Worm (Caenorhabditis elegans) whole organism, L1 larva: ENCODE data around the gene nmy-1.
"Not testable (repeated sequence)": the region's sequence is repeated elsewhere in the genome, so short reads cannot be mapped to it uniquely, and the experiment has no call there.

Experiments used
- C34B4.2 ChIP-seq: sonication (generic microtip); optimal IDR thresholded peaks from 2 replicates; lab custom pipeline; 2017; ENCODE audit warnings: mild to moderate bottlenecking, missing genetic modification characterization, missing compliant biosample characterization
- F16B12.6 ChIP-seq: fragments of 150-350 bp; optimal IDR thresholded peaks from 2 replicates; lab custom pipeline; 2014; ENCODE audit warnings: missing biosample characterization, missing genetic modification characterization
- Y116A8C.19 ChIP-seq: sonication (generic microtip); optimal IDR thresholded peaks from 2 replicates; lab custom pipeline; 2016; ENCODE audit warnings: missing compliant biosample characterization, missing genetic modification characterization, borderline replicate concordance
- alr-1 ChIP-seq: fragments of 200-800 bp; sonication (Bioruptor generic); optimal IDR thresholded peaks from 2 replicates; lab custom pipeline; 2018; ENCODE audit warnings: borderline replicate concordance, mild to moderate bottlenecking, missing genetic modification characterization, missing compliant biosample characterization
- aly-2 ChIP-seq: fragments of 150-350 bp; optimal IDR thresholded peaks from 2 replicates; lab custom pipeline; 2014; ENCODE audit warnings: missing biosample characterization, missing genetic modification characterization
- blmp-1 ChIP-seq: fragments of 150-350 bp; optimal IDR thresholded peaks from 2 replicates; lab custom pipeline; 2014; ENCODE audit warnings: missing biosample characterization, missing genetic modification characterization
- ceh-63 ChIP-seq: fragments of 200-800 bp; sonication (Bioruptor generic); optimal IDR thresholded peaks from 2 replicates; lab custom pipeline; 2018; ENCODE audit warnings: mild to moderate bottlenecking, missing genetic modification characterization, missing compliant biosample characterization
- ceh-90 ChIP-seq: sonication (generic microtip); optimal IDR thresholded peaks from 2 replicates; lab custom pipeline; 2016; ENCODE audit warnings: missing genetic modification characterization, missing compliant biosample characterization
- ces-1 ChIP-seq: fragments of 150-350 bp; optimal IDR thresholded peaks from 2 replicates; lab custom pipeline; 2014; ENCODE audit warnings: missing biosample characterization, missing genetic modification reagents, missing genetic modification characterization
- dsc-1 ChIP-seq: sonication (generic microtip); optimal IDR thresholded peaks from 2 replicates; lab custom pipeline; 2016; ENCODE audit warnings: mild to moderate bottlenecking, missing genetic modification characterization, missing compliant biosample characterization
- efl-1 ChIP-seq, 4 experiments: fragments of 150-350 bp; optimal IDR thresholded peaks in 3 of 4; peaks in 1 of 4; 1 replicate in 1 of 4; 2 replicates in 3 of 4; lab custom pipeline; 2014; ENCODE audit warnings: missing biosample characterization in 2 of 4, missing genetic modification characterization in 2 of 4, missing genetic modification reagents in 2 of 4
- egl-13 ChIP-seq: sonication (generic microtip); optimal IDR thresholded peaks from 2 replicates; lab custom pipeline; 2016; ENCODE audit warnings: missing genotype, missing genetic modification reagents, missing genetic modification characterization, missing compliant biosample characterization
- elt-3 ChIP-seq, 6 experiments: fragments of 150-350 bp in 1 of 6; sonication (generic microtip); optimal IDR thresholded peaks; 2 replicates each; lab custom pipeline; 2017 to 2018; ENCODE audit warnings: missing biosample characterization in 6 of 6, missing genetic modification characterization in 6 of 6, inconsistent platforms in 1 of 6
- fos-1 ChIP-seq: fragments of 150-350 bp; optimal IDR thresholded peaks from 2 replicates; lab custom pipeline; 2014; ENCODE audit warnings: missing biosample characterization, missing genetic modification characterization
- grh-1 ChIP-seq: fragments of 200-800 bp; sonication (Bioruptor generic); IDR thresholded peaks from 2 replicates; pipeline ENCODE4 v1.3.6; 2022; ENCODE audit warnings: missing genetic modification reagents, missing genetic modification characterization, missing compliant biosample characterization
- irx-1 ChIP-seq: sonication (generic microtip); optimal IDR thresholded peaks from 2 replicates; lab custom pipeline; 2016; ENCODE audit warnings: missing genetic modification characterization, missing compliant biosample characterization
- lin-14 ChIP-seq: fragments of 200-800 bp; sonication (Bioruptor generic); optimal IDR thresholded peaks from 2 replicates; lab custom pipeline; 2018; ENCODE audit warnings: mild to moderate bottlenecking, missing genetic modification characterization, moderate library complexity, missing compliant biosample characterization
- lin-15B ChIP-seq: fragments of 150-350 bp; sonication (generic microtip); optimal IDR thresholded peaks from 3 replicates; lab custom pipeline; 2014; ENCODE audit warnings: missing biosample characterization, missing genetic modification characterization
- lin-35 ChIP-seq, 2 experiments: fragments of 150-350 bp; optimal IDR thresholded peaks; 2 replicates each; lab custom pipeline; 2014; ENCODE audit warnings: missing biosample characterization in 2 of 2, missing genetic modification characterization in 2 of 2, missing genetic modification reagents in 2 of 2
- lin-39 ChIP-seq: fragments of 150-350 bp; optimal IDR thresholded peaks from 2 replicates; lab custom pipeline; 2014; ENCODE audit warnings: missing biosample characterization, missing genetic modification reagents, missing genetic modification characterization
- lir-3 ChIP-seq: sonication (generic microtip); optimal IDR thresholded peaks from 2 replicates; lab custom pipeline; 2016; ENCODE audit warnings: mild to moderate bottlenecking, missing genetic modification characterization, moderate library complexity, missing compliant biosample characterization; ENCODE audit not compliant: poor library complexity
- lsy-2 ChIP-seq, 2 experiments: fragments of 150-350 bp; optimal IDR thresholded peaks; 2 replicates each; lab custom pipeline; 2014; ENCODE audit warnings: missing biosample characterization in 2 of 2, missing genetic modification characterization in 2 of 2
- mab-9 ChIP-seq: fragments of 200-800 bp; sonication (Bioruptor generic); IDR thresholded peaks from 2 replicates; pipeline ENCODE4 v1.3.6; 2022; ENCODE audit warnings: missing genetic modification reagents, missing genetic modification characterization, missing compliant biosample characterization
- mdl-1 ChIP-seq, 2 experiments: fragments of 150-350 bp; optimal IDR thresholded peaks; 2 replicates each; lab custom pipeline; 2014 to 2017; ENCODE audit warnings: missing biosample characterization in 2 of 2, missing genetic modification characterization in 2 of 2, inconsistent platforms in 1 of 2
- mef-2 ChIP-seq: fragments of 150-350 bp; optimal IDR thresholded peaks from 2 replicates; lab custom pipeline; 2014; ENCODE audit warnings: missing biosample characterization, missing genetic modification characterization
- nhr-19 ChIP-seq: fragments of 200-800 bp; sonication (Bioruptor generic); conservative IDR thresholded peaks from 2 replicates; pipeline ENCODE4 v1.3.6; 2022; ENCODE audit warnings: missing genetic modification characterization, missing compliant biosample characterization
- nhr-20 ChIP-seq: sonication (generic microtip); optimal IDR thresholded peaks from 2 replicates; lab custom pipeline; 2016; ENCODE audit warnings: mild to moderate bottlenecking, missing genetic modification characterization, missing compliant biosample characterization
- nhr-28 ChIP-seq: fragments of 150-350 bp; optimal IDR thresholded peaks from 2 replicates; lab custom pipeline; 2014; ENCODE audit warnings: missing biosample characterization, missing genetic modification characterization
- nhr-47 ChIP-seq: sonication (generic microtip); optimal IDR thresholded peaks from 2 replicates; lab custom pipeline; 2016; ENCODE audit warnings: mild to moderate bottlenecking, missing genetic modification characterization, moderate library complexity, missing compliant biosample characterization
- nhr-71 ChIP-seq: sonication (generic microtip); optimal IDR thresholded peaks from 2 replicates; lab custom pipeline; 2016; ENCODE audit warnings: mild to moderate bottlenecking, missing genetic modification characterization, moderate library complexity, missing compliant biosample characterization
- nhr-77 ChIP-seq: fragments of 150-350 bp; optimal IDR thresholded peaks from 2 replicates; lab custom pipeline; 2014; ENCODE audit warnings: missing biosample characterization, missing genetic modification characterization
- nhr-85 ChIP-seq: sonication (generic microtip); peaks from one replicate; lab custom pipeline; 2016; ENCODE audit warnings: missing genetic modification characterization, inconsistent platforms, missing compliant biosample characterization
- nhr-90 ChIP-seq: sonication (generic microtip); optimal IDR thresholded peaks from 2 replicates; lab custom pipeline; 2016; ENCODE audit warnings: mild to moderate bottlenecking, missing genetic modification characterization, missing compliant biosample characterization; ENCODE audit not compliant: poor library complexity
- pqm-1 ChIP-seq: sonication (generic microtip); optimal IDR thresholded peaks from 3 replicates; lab custom pipeline; 2017; ENCODE audit warnings: missing biosample characterization, missing genetic modification characterization
- rnt-1 ChIP-seq: sonication (generic microtip); optimal IDR thresholded peaks from 2 replicates; lab custom pipeline; 2016; ENCODE audit warnings: mild to moderate bottlenecking, missing genetic modification characterization, moderate library complexity, missing compliant biosample characterization
- skn-1 ChIP-seq: fragments of 150-350 bp; optimal IDR thresholded peaks from 2 replicates; lab custom pipeline; 2014; ENCODE audit warnings: missing biosample characterization, missing genetic modification characterization
- snpc-4 ChIP-seq: fragments of 150-350 bp; optimal IDR thresholded peaks from 2 replicates; lab custom pipeline; 2014; ENCODE audit warnings: missing biosample characterization, missing genetic modification characterization
- snu-23 ChIP-seq: sonication (generic microtip); optimal IDR thresholded peaks from 2 replicates; lab custom pipeline; 2016; ENCODE audit warnings: missing genetic modification characterization, missing compliant biosample characterization
- sox-4 ChIP-seq: sonication (generic microtip); optimal IDR thresholded peaks from 2 replicates; lab custom pipeline; 2016; ENCODE audit warnings: missing genetic modification characterization, missing compliant biosample characterization
- swsn-7 ChIP-seq: sonication (generic microtip); optimal IDR thresholded peaks from 2 replicates; lab custom pipeline; 2016; ENCODE audit warnings: missing genetic modification characterization, missing compliant biosample characterization
- tbx-2 ChIP-seq: sonication (generic microtip); optimal IDR thresholded peaks from 2 replicates; lab custom pipeline; 2016; ENCODE audit warnings: missing genetic modification characterization, missing compliant biosample characterization
- tlp-1 ChIP-seq: fragments of 150-350 bp; optimal IDR thresholded peaks from 2 replicates; lab custom pipeline; 2014; ENCODE audit warnings: missing biosample characterization, missing genetic modification characterization
- unc-130 ChIP-seq: fragments of 150-350 bp; optimal IDR thresholded peaks from 2 replicates; lab custom pipeline; 2017; ENCODE audit warnings: missing biosample characterization, missing genetic modification characterization, inconsistent platforms
- unc-62 ChIP-seq: fragments of 150-350 bp; optimal IDR thresholded peaks from 2 replicates; lab custom pipeline; 2014; ENCODE audit warnings: missing biosample characterization, missing genetic modification reagents, missing genetic modification characterization

Gene nmy-1

DNA sequence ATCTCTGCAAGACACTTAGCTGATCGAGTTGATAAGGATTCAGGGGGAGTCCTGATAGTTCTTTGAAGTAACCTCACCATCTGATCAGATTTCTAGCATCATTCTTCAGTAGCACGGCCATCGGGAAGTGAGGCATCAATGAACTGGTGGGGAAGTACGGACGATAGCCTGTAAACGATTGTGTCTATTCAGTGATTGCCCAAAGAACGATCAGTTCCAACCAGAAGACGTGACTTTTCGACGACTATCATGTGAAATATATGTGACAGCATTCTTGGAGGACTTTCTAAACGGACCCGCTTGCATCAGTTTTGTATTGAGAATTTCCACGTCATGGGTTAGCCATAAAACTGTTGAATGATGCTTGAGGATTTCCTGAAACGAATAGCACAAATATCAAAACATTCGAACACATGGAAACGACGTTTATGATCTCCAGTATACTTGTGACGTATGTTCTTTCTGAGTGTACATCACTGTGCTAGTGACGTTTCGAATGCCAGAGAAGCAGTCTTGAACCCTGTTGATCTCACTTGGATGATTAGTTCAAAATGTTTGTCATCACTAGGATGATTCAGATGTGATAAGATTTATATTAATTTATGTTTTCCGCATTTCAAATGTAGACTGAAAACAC, 16.2 kb upstream of the nmy-1 start:
- TF ChIP-seq nhr-19 (GFP tag; lab: Robert Waterston, UW) (peak; percentile 96), swsn-7 (tag; lab: Kevin White, UChicago) (no peak), nhr-47 (peak; percentile 51), tbx-2 (peak; percentile 62), mdl-1 (tag; optimal IDR thresholded peaks at IDR 0.05; lab: Kevin White, UChicago) (peak in 1 of 2 experiments; percentile 51), nhr-90 (peak; percentile 72), elt-3 (tag; optimal IDR thresholded peaks at IDR 0.05; lab: Kevin White, UChicago) (peak in 2 of 6 experiments; percentile 50 to 77), nhr-85 (tag; lab: Kevin White, UChicago) (peak; percentile 98), nhr-20 (tag; lab: Kevin White, UChicago) (peak; percentile 70), lin-15B (no peak), lin-35 (GFP tag; optimal IDR thresholded peaks at IDR 0.05; lab: Kevin White, UChicago) (peak in 1 of 2 experiments; percentile 43), skn-1 (no peak), lir-3 (tag; lab: Kevin White, UChicago) (no peak), snu-23 (GFP tag; lab: Kevin White, UChicago) (peak; percentile 55), rnt-1 (tag; lab: Kevin White, UChicago) (no peak), mab-9 (GFP tag; lab: Robert Waterston, UW) (no peak), grh-1 (peak; percentile 50; the same call in 1 of the 2 replicates), alr-1 (tag; lab: Kevin White, UChicago) (no peak), lin-14 (GFP tag; lab: Kevin White, UChicago) (peak; percentile 52), sox-4 (tag; lab: Kevin White, UChicago) (no peak), blmp-1 (peak; percentile 29), lsy-2 (tag; optimal IDR thresholded peaks at IDR 0.05; lab: Kevin White, UChicago) (no peak), aly-2 (tag; lab: Kevin White, UChicago) (no peak), efl-1 (optimal IDR thresholded peaks at IDR 0.05; lab: Kevin White, UChicago) (no peak), efl-1 (GFP tag; optimal IDR thresholded peaks at IDR 0.05 in 1 of 2; lab: Kevin White, UChicago) (peak in 1 of 2 experiments; percentile 87), ces-1 (GFP tag; lab: Kevin White, UChicago) (no peak), nhr-71 (tag; lab: Kevin White, UChicago) (peak; percentile 76)

- not testable (repeated sequence) for TF ChIP-seq lir-3, egl-13, Y116A8C.19 (tag; lab: Kevin White, UChicago)
- TF ChIP-seq, all 84 proteins: peak for 0; not testable (repeated sequence) for 84
Measured at ce11 chrX:2894273-2894672, 15.1 kb upstream of the nmy-1 start, which contains the start of gene B0410.1. Gene B0410.1 (plus strand): TSS chrX:2894573.

DNA sequence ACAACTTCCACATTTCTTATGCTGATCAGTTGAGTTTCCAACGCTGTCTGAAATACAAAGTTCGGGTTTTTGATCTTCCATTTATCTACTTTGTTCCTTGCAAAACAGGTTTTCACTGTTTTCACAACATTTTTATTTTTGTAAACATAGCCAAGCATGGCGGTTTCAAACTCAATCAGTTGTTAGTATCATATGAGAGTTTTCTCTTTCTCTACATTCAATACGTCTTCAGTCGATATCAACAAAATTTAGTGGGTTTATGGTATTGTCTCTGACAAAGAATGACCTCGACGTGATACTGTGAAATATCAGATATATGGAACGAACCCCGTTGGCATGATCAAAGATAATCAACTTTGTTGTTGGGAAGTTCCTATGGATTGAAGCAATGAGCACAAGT, 13.7 kb upstream of the nmy-1 start:
- TF ChIP-seq F16B12.6 (no peak), nhr-85 (tag; lab: Kevin White, UChicago) (peak; percentile 87), ceh-90 (tag; lab: Kevin White, UChicago) (no peak), grh-1 (peak; percentile 39; the same call in 1 of the 2 replicates), dsc-1 (tag; lab: Kevin White, UChicago) (no peak), fos-1 (tag; lab: Kevin White, UChicago) (no peak), lin-14 (GFP tag; lab: Kevin White, UChicago) (peak; percentile 36), nhr-19 (GFP tag; lab: Robert Waterston, UW) (no peak), pqm-1 (tag; lab: Kevin White, UChicago) (no peak), alr-1 (tag; lab: Kevin White, UChicago) (no peak), lin-39 (no peak), unc-62 (GFP tag; lab: Kevin White, UChicago) (no peak), C34B4.2 (tag; lab: Kevin White, UChicago) (no peak), nhr-71 (tag; lab: Kevin White, UChicago) (peak; percentile 27), sox-4 (tag; lab: Kevin White, UChicago) (no peak), ceh-63 (GFP tag; lab: Kevin White, UChicago) (no peak), irx-1 (tag; lab: Kevin White, UChicago) (no peak), nhr-28 (tag; lab: Kevin White, UChicago) (no peak), tlp-1 (tag; lab: Kevin White, UChicago) (no peak), snpc-4 (tag; lab: Kevin White, UChicago) (no peak), blmp-1 (peak; percentile 53), lin-15B (no peak), nhr-77 (no peak), swsn-7 (tag; lab: Kevin White, UChicago) (no peak), rnt-1 (tag; lab: Kevin White, UChicago) (no peak), lin-35 (GFP tag; optimal IDR thresholded peaks at IDR 0.05; lab: Kevin White, UChicago) (peak in 1 of 2 experiments; percentile 10), nhr-90 (peak; percentile 17), elt-3 (tag; optimal IDR thresholded peaks at IDR 0.05; lab: Kevin White, UChicago) (peak in 1 of 6 experiments; percentile 46), mef-2 (no peak), unc-130 (tag; lab: Kevin White, UChicago) (no peak), aly-2 (tag; lab: Kevin White, UChicago) (no peak), snu-23 (GFP tag; lab: Kevin White, UChicago) (peak; percentile 9)
